Fruit fly (Drosophila melanogaster) whole organism, prepupa: Measurements from ENCODE around the gene zormin.

Source experiments
- CG16779 ChIP-seq: fragments of 200-800 bp; sonication (Bioruptor generic); optimal IDR thresholded peaks from 3 replicates; lab custom pipeline; 2017; ENCODE audit warnings: missing biosample characterization, mild to moderate bottlenecking, missing genetic modification characterization
- CG3919 ChIP-seq: fragments of 200-800 bp; sonication (Bioruptor generic); optimal IDR thresholded peaks from 3 replicates; lab custom pipeline; 2016; ENCODE audit warnings: missing biosample characterization, missing genetic modification characterization
- CG6276 ChIP-seq: fragments of 200-800 bp; sonication (Bioruptor generic); optimal IDR thresholded peaks from 2 replicates; lab custom pipeline; 2017; ENCODE audit warnings: missing biosample characterization, mild to moderate bottlenecking, missing genetic modification characterization
- Ets96B ChIP-seq: fragments of 200-800 bp; optimal IDR thresholded peaks from 2 replicates; lab custom pipeline; 2019; ENCODE audit warnings: missing biosample characterization, mild to moderate bottlenecking, missing genetic modification characterization, moderate library complexity
- Hr38 ChIP-seq: sonication (Bioruptor generic); optimal IDR thresholded peaks from 2 replicates; lab custom pipeline; 2016; ENCODE audit warnings: missing biosample characterization, missing genetic modification characterization
- Hr4 ChIP-seq: fragments of 200-800 bp; sonication (Bioruptor generic); optimal IDR thresholded peaks from 3 replicates; lab custom pipeline; 2016; ENCODE audit warnings: missing biosample characterization, missing genetic modification characterization
- esn ChIP-seq: fragments of 200-800 bp; sonication (Bioruptor generic); optimal IDR thresholded peaks from 2 replicates; lab custom pipeline; 2016; ENCODE audit warnings: missing biosample characterization, mild to moderate bottlenecking, missing genetic modification characterization, moderate library complexity
- vri ChIP-seq: fragments of 200-800 bp; sonication (Bioruptor generic); optimal IDR thresholded peaks from 3 replicates; lab custom pipeline; 2016; ENCODE audit warnings: missing biosample characterization, mild to moderate bottlenecking, missing genetic modification characterization

- no peak for TF ChIP-seq CG6276 (GFP tag; lab: Kevin White, UChicago)
- TF ChIP-seq vri = no peak
- TF ChIP-seq Hr38 = no peak
- no peak for TF ChIP-seq Ets96B (tag; lab: Kevin White, UChicago)
- TF ChIP-seq CG16779 (tag; lab: Kevin White, UChicago) = no peak
- peak; percentile 6 for TF ChIP-seq esn (GFP tag; lab: Kevin White, UChicago)
- peak; percentile 22 for TF ChIP-seq CG3919 (GFP tag; lab: Kevin White, UChicago)
- TF ChIP-seq Hr4 (GFP tag; lab: Kevin White, UChicago) = peak; percentile 56
These were observed 7.3 kb upstream of the zormin start for dm6 chr3L:2158689-2159310.
